Worm (Caenorhabditis elegans) whole organism, early embryonic: ENCODE results near the gene F41C3.7.

Experiments used
- B0310.2 ChIP-seq: sonication (generic microtip); optimal IDR thresholded peaks from 2 replicates; lab custom pipeline; 2016; ENCODE audit warnings: mild to moderate bottlenecking, missing genetic modification characterization, missing compliant biosample characterization
- ama-1 ChIP-seq: fragments of 150-350 bp; optimal IDR thresholded peaks from 2 replicates; lab custom pipeline; 2014
- hmg-4 ChIP-seq: fragments of 200-800 bp; sonication (Bioruptor generic); optimal IDR thresholded peaks from 2 replicates; lab custom pipeline; 2018; ENCODE audit warnings: mild to moderate bottlenecking, missing genetic modification characterization, missing compliant biosample characterization
- tra-4 ChIP-seq: sonication (generic microtip); optimal IDR thresholded peaks from 2 replicates; lab custom pipeline; 2017; ENCODE audit warnings: missing genetic modification characterization, missing compliant biosample characterization

ce11 chrII:4769886-4770285 is 40.1 kb downstream of the F41C3.7 start:
- TF ChIP-seq tra-4 (no peak), hmg-4 (no peak), B0310.2 (tag; lab: Kevin White, UChicago) (no peak), ama-1 (lab: Kevin White, UChicago) (no peak)
